Fruit fly (Drosophila melanogaster): Measurements from ENCODE around the gene CG43115.

CG43115 gene

DNA sequence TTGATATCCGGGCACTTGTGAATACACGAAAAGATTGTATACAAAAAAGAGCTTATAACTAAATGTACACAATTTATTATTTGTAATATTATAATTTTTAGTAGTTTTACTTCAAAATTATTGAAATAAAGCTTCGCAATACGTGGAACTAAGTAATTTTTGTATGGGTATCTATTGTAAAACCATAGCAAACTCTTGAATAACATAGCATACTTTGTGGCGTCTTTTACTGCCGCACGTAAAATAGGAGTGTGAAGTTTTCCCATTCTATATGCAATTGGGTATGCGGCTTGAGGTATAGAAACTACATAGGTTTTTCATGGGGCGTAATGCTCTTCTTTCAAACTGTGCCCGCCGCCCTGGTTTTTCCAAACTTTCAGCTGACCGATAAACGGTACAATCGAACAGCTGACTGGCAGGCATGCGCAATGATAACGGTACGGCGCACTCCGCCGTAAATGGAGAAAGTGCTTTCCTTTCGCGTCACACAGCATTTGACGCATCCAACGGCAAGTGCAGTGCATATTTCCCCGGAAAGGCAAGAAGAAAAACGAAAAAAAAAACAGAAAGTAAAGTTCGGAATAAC is 26.7 kb downstream of the CG43115 start, which contains the start of gene CG5937:
CG5937 (plus strand) TSS at position 575 of the 586 bp plus-strand sequence.
- TF ChIP-seq CG30403 (GFP tag; optimal IDR thresholded peaks at IDR 0.05): peak; percentile 14
- TF ChIP-seq lab (GFP tag; optimal IDR thresholded peaks at IDR 0.05): peak; percentile 43
- peak; percentile 32 for TF ChIP-seq NfI (GFP tag; optimal IDR thresholded peaks at IDR 0.05)
- TF ChIP-seq CG10431 (GFP tag; optimal IDR thresholded peaks at IDR 0.05): no peak
- no peak for TF ChIP-seq B-H2 (GFP tag; optimal IDR thresholded peaks at IDR 0.05)
- peak; percentile 8 for TF ChIP-seq D19B (GFP tag; optimal IDR thresholded peaks at IDR 0.05)
- TF ChIP-seq lola (GFP tag; optimal IDR thresholded peaks at IDR 0.05): peak in 1 of 3 experiments; percentile 4
- TF ChIP-seq CG1233 (GFP tag; optimal IDR thresholded peaks at IDR 0.05): peak; percentile 17
- peak; percentile 27; the same call in 1 of the 2 replicates for TF ChIP-seq CG31441 (GFP tag; IDR thresholded peaks at IDR 0.05)
- TF ChIP-seq Meics (GFP tag; optimal IDR thresholded peaks at IDR 0.05): peak; percentile 47
- TF ChIP-seq bcd (GFP tag; optimal IDR thresholded peaks at IDR 0.05): no peak
- TF ChIP-seq CG13296 (GFP tag; optimal IDR thresholded peaks at IDR 0.05): peak; percentile 24
- TF ChIP-seq phol (tag; optimal IDR thresholded peaks at IDR 0.05): peak; percentile 33
- peak; percentile 25; the same call in 1 of the 2 replicates for TF ChIP-seq Dref (GFP tag; IDR thresholded peaks at IDR 0.05)
- no peak for TF ChIP-seq CG14860 (GFP tag; IDR thresholded peaks at IDR 0.05; ENCODE audit: partially characterized antibody)
- TF ChIP-seq CG5180 (GFP tag; optimal IDR thresholded peaks at IDR 0.05): peak; percentile 33
- TF ChIP-seq CG14710 (tag; optimal IDR thresholded peaks at IDR 0.05): peak; percentile 29
- TF ChIP-seq CG17385 (GFP tag; optimal IDR thresholded peaks at IDR 0.05): peak; percentile 33
- TF ChIP-seq PHDP (tag; optimal IDR thresholded peaks at IDR 0.05): peak; percentile 24
- TF ChIP-seq CG12744 (GFP tag; optimal IDR thresholded peaks at IDR 0.05): no peak
- TF ChIP-seq Nf-YC (tag; optimal IDR thresholded peaks at IDR 0.05): peak; percentile 46
- peak; percentile 58 for TF ChIP-seq Med (GFP tag)
- peak; percentile 38; the same call in 2 of the 3 replicates for TF ChIP-seq row (GFP tag; IDR thresholded peaks at IDR 0.05)
- TF ChIP-seq CG4328 (GFP tag; optimal IDR thresholded peaks at IDR 0.05): peak; percentile 33
- peak; percentile 10 for TF ChIP-seq CG17359 (tag; optimal IDR thresholded peaks at IDR 0.05)
- TF ChIP-seq CG10147 (GFP tag; optimal IDR thresholded peaks at IDR 0.05): peak; percentile 18
- no peak for TF ChIP-seq ham (GFP tag; IDR thresholded peaks at IDR 0.05)
- TF ChIP-seq CG11504 (tag; optimal IDR thresholded peaks at IDR 0.05): peak; percentile 47
- peak; percentile 18 for TF ChIP-seq Hmr (GFP tag; optimal IDR thresholded peaks at IDR 0.05)
- peak; percentile 44 for TF ChIP-seq CG7556 (GFP tag; optimal IDR thresholded peaks at IDR 0.05)
- TF ChIP-seq sens (GFP tag): peak; percentile 58
- TF ChIP-seq CG8924 (tag; optimal IDR thresholded peaks at IDR 0.05): peak; percentile 4
- peak; percentile 18 for TF ChIP-seq CG18262 (tag; optimal IDR thresholded peaks at IDR 0.05)
- TF ChIP-seq BtbVII (GFP tag; optimal IDR thresholded peaks at IDR 0.05): peak; percentile 8
- TF ChIP-seq tin (GFP tag; optimal IDR thresholded peaks at IDR 0.05): peak; percentile 4
- peak; percentile 22 for TF ChIP-seq CG10979 (tag; optimal IDR thresholded peaks at IDR 0.05)
- TF ChIP-seq Doc3 (GFP tag; IDR thresholded peaks at IDR 0.05; ENCODE audit: partially characterized antibody): no peak
- no peak for TF ChIP-seq wek (GFP tag; optimal IDR thresholded peaks at IDR 0.05)
- TF ChIP-seq dmrt99B (tag; optimal IDR thresholded peaks at IDR 0.05): peak; percentile 22
- TF ChIP-seq Hr51 (GFP tag; optimal IDR thresholded peaks at IDR 0.05): peak in 1 of 2 experiments; percentile 14
- TF ChIP-seq croc (GFP tag; conservative IDR thresholded peaks at IDR 0.05): no peak
- peak; percentile 57; the same call in 2 of the 3 replicates for TF ChIP-seq CG17361 (GFP tag; IDR thresholded peaks at IDR 0.05)
- TF ChIP-seq CG7928 (GFP tag; optimal IDR thresholded peaks at IDR 0.05): peak; percentile 63
- 0 out of 3 replicates have a peak, but pooled peaks have one; percentile 39 for TF ChIP-seq CG6791 (GFP tag; IDR thresholded peaks at IDR 0.05; ENCODE audit: partially characterized antibody)
- TF ChIP-seq cas (GFP tag; IDR thresholded peaks at IDR 0.05): no peak
- TF ChIP-seq CG34376 (GFP tag; optimal IDR thresholded peaks at IDR 0.05): peak; percentile 29
- TF ChIP-seq CG10543 (GFP tag; optimal IDR thresholded peaks at IDR 0.05): peak; percentile 54
- TF ChIP-seq CG18599 (GFP tag; optimal IDR thresholded peaks at IDR 0.05): peak; percentile 30

Measured in whole organism, embryonic.